Fruit fly (Drosophila melanogaster): Measurements from ENCODE around the gene Taf1.
A peak's percentile ranks its signal among the peaks of the same experiment; 100 is the strongest.

Gene Taf1

dm6 chr3R:6688160-6688559 lies 41.5 kb downstream of the Taf1 start:
- TF ChIP-seq eg (GFP tag; IDR thresholded peaks at IDR 0.05) (no peak), Eip78C (GFP tag) (peak; percentile 66), Blimp-1 (GFP tag; optimal IDR thresholded peaks at IDR 0.05) (peak; percentile 4)

- TF ChIP-seq eg (GFP tag; IDR thresholded peaks at IDR 0.05): no peak
- no peak for TF ChIP-seq CG11762 (GFP tag; optimal IDR thresholded peaks at IDR 0.05; ENCODE audit: insufficient read depth)
- no peak for TF ChIP-seq CG34406 (GFP tag; optimal IDR thresholded peaks at IDR 0.05)
- no peak for TF ChIP-seq Sox14 (GFP tag; optimal IDR thresholded peaks at IDR 0.05)
- no peak for TF ChIP-seq Smox (GFP tag; optimal IDR thresholded peaks at IDR 0.05)
Measured at dm6 chr3R:6690139-6690538, 43.5 kb downstream of the Taf1 start, which contains the start of gene Ccp84Af. Gene Ccp84Af (minus strand): TSS chr3R:6690239.

- TF ChIP-seq esn (GFP tag; optimal IDR thresholded peaks at IDR 0.05): no peak
- TF ChIP-seq Hr38 (GFP tag; optimal IDR thresholded peaks at IDR 0.05): no peak
- no peak for TF ChIP-seq lz (GFP tag; optimal IDR thresholded peaks at IDR 0.05)
- no peak for TF ChIP-seq Met (GFP tag; optimal IDR thresholded peaks at IDR 0.05)
- TF ChIP-seq CG6808 (GFP tag; optimal IDR thresholded peaks at IDR 0.05): no peak
- TF ChIP-seq salr (GFP tag; optimal IDR thresholded peaks at IDR 0.05): no peak
- TF ChIP-seq Sox14 (GFP tag; optimal IDR thresholded peaks at IDR 0.05): no peak
- no peak for TF ChIP-seq eg (GFP tag; IDR thresholded peaks at IDR 0.05)
- no peak for TF ChIP-seq ss (GFP tag; optimal IDR thresholded peaks at IDR 0.05)
- no peak for TF ChIP-seq fd59A (GFP tag; optimal IDR thresholded peaks at IDR 0.05)
- no peak for TF ChIP-seq CG6854 (GFP tag; optimal IDR thresholded peaks at IDR 0.05)
- no peak for TF ChIP-seq CG11762 (GFP tag; optimal IDR thresholded peaks at IDR 0.05; ENCODE audit: insufficient read depth)
- no peak for TF ChIP-seq CG16779 (tag; optimal IDR thresholded peaks at IDR 0.05)
- no peak for TF ChIP-seq CG8632 (GFP tag; optimal IDR thresholded peaks at IDR 0.05)
- no peak for TF ChIP-seq CG15336 (GFP tag; IDR thresholded peaks at IDR 0.05)
- TF ChIP-seq CG6163 (GFP tag; IDR thresholded peaks at IDR 0.05): no peak
- TF ChIP-seq CG8319 (GFP tag; optimal IDR thresholded peaks at IDR 0.05): no peak
- no peak for TF ChIP-seq dac (GFP tag; optimal IDR thresholded peaks at IDR 0.05)
Measured at dm6 chr3R:6691658-6692057, 45.0 kb downstream of the Taf1 start, which contains the start of gene Ccp84Ae. Gene Ccp84Ae (minus strand): TSS chr3R:6691758.

dm6 chr3R:6692432-6692831 lies 45.7 kb downstream of the Taf1 start, which contains the start of gene Ccp84Ad:
Gene Ccp84Ad (plus strand): TSS chr3R:6692732.
- no peak for TF ChIP-seq ss (GFP tag; optimal IDR thresholded peaks at IDR 0.05)
- TF ChIP-seq CG10631 (GFP tag; optimal IDR thresholded peaks at IDR 0.05): no peak
- no peak for TF ChIP-seq CG6163 (GFP tag; IDR thresholded peaks at IDR 0.05)
- TF ChIP-seq Gug (GFP tag; IDR thresholded peaks at IDR 0.05): no peak
- TF ChIP-seq cyc (GFP tag; optimal IDR thresholded peaks at IDR 0.05): no peak
- no peak for TF ChIP-seq CG10669 (GFP tag; optimal IDR thresholded peaks at IDR 0.05)
- TF ChIP-seq Sox14 (GFP tag; optimal IDR thresholded peaks at IDR 0.05): no peak
- TF ChIP-seq OdsH (GFP tag; optimal IDR thresholded peaks at IDR 0.05): no peak
- no peak for TF ChIP-seq pdm3 (GFP tag; optimal IDR thresholded peaks at IDR 0.05)
- TF ChIP-seq CG6854 (GFP tag; optimal IDR thresholded peaks at IDR 0.05): no peak
- TF ChIP-seq CG4318 (GFP tag; optimal IDR thresholded peaks at IDR 0.05): no peak
- no peak for TF ChIP-seq spab (GFP tag; optimal IDR thresholded peaks at IDR 0.05)
- no peak for TF ChIP-seq Sox15 (GFP tag; optimal IDR thresholded peaks at IDR 0.05)
- TF ChIP-seq acj6 (GFP tag; optimal IDR thresholded peaks at IDR 0.05): no peak
- no peak for TF ChIP-seq CG8632 (GFP tag; optimal IDR thresholded peaks at IDR 0.05)
- TF ChIP-seq esn (GFP tag; optimal IDR thresholded peaks at IDR 0.05): no peak
- no peak for TF ChIP-seq CG11902 (GFP tag; optimal IDR thresholded peaks at IDR 0.05)
- no peak for TF ChIP-seq Eip75B (GFP tag; optimal IDR thresholded peaks at IDR 0.05)
- TF ChIP-seq CG8319 (GFP tag; optimal IDR thresholded peaks at IDR 0.05): no peak

Data from whole organism, prepupa.